Worm (Caenorhabditis elegans): ENCODE measurements around the gene Y113G7A.14.

- TF ChIP-seq dao-5 (tag; optimal IDR thresholded peaks at IDR 0.05) (no peak), him-1 (tag; optimal IDR thresholded peaks at IDR 0.05) (no peak)
These were observed 3.0 kb downstream of the Y113G7A.14 start, which contains the start of gene Y113G7A.22 for ce11 chrV:20135247-20135646.
